Worm (Caenorhabditis elegans) whole organism, midembryonic: ENCODE data around the gene hlh-33.

Experiments used
- T22C8.4 ChIP-seq: fragments of 200-800 bp; sonication (Bioruptor generic); IDR thresholded peaks from 2 replicates; pipeline ENCODE4 v1.3.6; 2022; ENCODE audit warnings: missing genetic modification characterization, missing compliant biosample characterization
- cog-1 ChIP-seq: sonication (generic microtip); optimal IDR thresholded peaks from 2 replicates; lab custom pipeline; 2016; ENCODE audit warnings: missing genetic modification characterization, missing compliant biosample characterization
- flt-1 ChIP-seq: fragments of 200-800 bp; sonication (Bioruptor generic); IDR thresholded peaks from 2 replicates; pipeline ENCODE4 v1.3.6; 2022; ENCODE audit warnings: missing genetic modification characterization, missing compliant biosample characterization
- klf-2 ChIP-seq: fragments of 200-800 bp; sonication (Bioruptor generic); conservative IDR thresholded peaks from 2 replicates; pipeline ENCODE4 v1.3.6; 2022; ENCODE audit warnings: missing genetic modification reagents, missing genetic modification characterization, missing compliant biosample characterization
- ref-1 ChIP-seq: fragments of 200-800 bp; sonication (Bioruptor generic); conservative IDR thresholded peaks from 2 replicates; pipeline ENCODE4 v1.3.6; 2022; ENCODE audit warnings: missing genetic modification reagents, missing genetic modification characterization, missing compliant biosample characterization
- ztf-23 ChIP-seq: fragments of 200-800 bp; sonication (Bioruptor generic); IDR thresholded peaks from 2 replicates; pipeline ENCODE4 v1.3.6; 2022; ENCODE audit warnings: missing genetic modification reagents, missing genetic modification characterization, missing compliant biosample characterization
- ztf-29 ChIP-seq: fragments of 200-800 bp; sonication (Bioruptor generic); IDR thresholded peaks from 2 replicates; pipeline ENCODE4 v1.3.6; 2022; ENCODE audit warnings: missing genetic modification reagents, missing genetic modification characterization, missing compliant biosample characterization

ce11 chrIII:1856175-1856574 is 983 bp downstream of the hlh-33 start:
- no peak for TF ChIP-seq ztf-29 (GFP tag; lab: Robert Waterston, UW)
- no peak for TF ChIP-seq flt-1
- TF ChIP-seq klf-2 (GFP tag; lab: Robert Waterston, UW): no peak
- TF ChIP-seq ztf-23 (GFP tag; lab: Robert Waterston, UW): no peak
- TF ChIP-seq cog-1 (tag; lab: Kevin White, UChicago): no peak
- TF ChIP-seq T22C8.4 (GFP tag; lab: Robert Waterston, UW): no peak
- TF ChIP-seq ref-1 (GFP tag; lab: Robert Waterston, UW): no peak
